Worm (Caenorhabditis elegans) whole organism, L2 larva: ENCODE results near the gene acr-2.

ENCODE experiments used
- C34F6.9 ChIP-seq: fragments of 150-350 bp; optimal IDR thresholded peaks from 2 replicates; lab custom pipeline; 2014; ENCODE audit warnings: missing biosample characterization, missing genetic modification characterization
- F13H6.1 ChIP-seq: sonication (generic microtip); optimal IDR thresholded peaks from 2 replicates; lab custom pipeline; 2016; ENCODE audit warnings: missing genetic modification characterization, missing compliant biosample characterization
- R02D3.7 ChIP-seq: fragments of 150-350 bp; optimal IDR thresholded peaks from 2 replicates; lab custom pipeline; 2014; ENCODE audit warnings: missing biosample characterization, missing genetic modification characterization
- Y55F3AM.14 ChIP-seq: fragments of 200-800 bp; sonication (Bioruptor generic); optimal IDR thresholded peaks from 2 replicates; lab custom pipeline; 2018; ENCODE audit warnings: mild to moderate bottlenecking, missing genetic modification characterization, missing compliant biosample characterization
- ZK546.5 ChIP-seq: sonication (generic microtip); optimal IDR thresholded peaks from 2 replicates; lab custom pipeline; 2017; ENCODE audit warnings: missing biosample characterization, missing genetic modification characterization
- alr-1 ChIP-seq: fragments of 150-350 bp; optimal IDR thresholded peaks from 2 replicates; lab custom pipeline; 2014; ENCODE audit warnings: missing biosample characterization, missing genetic modification characterization
- aly-2 ChIP-seq: fragments of 150-350 bp; optimal IDR thresholded peaks from 2 replicates; lab custom pipeline; 2014; ENCODE audit warnings: missing biosample characterization, missing genetic modification characterization
- ama-1 ChIP-seq: fragments of 150-350 bp; optimal IDR thresholded peaks from 2 replicates; lab custom pipeline; 2018; ENCODE audit warnings: inconsistent platforms
- blmp-1 ChIP-seq: sonication (generic microtip); optimal IDR thresholded peaks from 2 replicates; lab custom pipeline; 2017; ENCODE audit warnings: missing genetic modification characterization, mild to moderate bottlenecking, missing compliant biosample characterization, antibody characterized with exemption, moderate library complexity; ENCODE audit not compliant: insufficient read depth
- ceh-16 ChIP-seq: fragments of 150-350 bp; optimal IDR thresholded peaks from 2 replicates; lab custom pipeline; 2014; ENCODE audit warnings: missing biosample characterization, missing genetic modification characterization
- ceh-82 ChIP-seq: fragments of 150-350 bp; optimal IDR thresholded peaks from 2 replicates; lab custom pipeline; 2014; ENCODE audit warnings: missing biosample characterization, missing genetic modification characterization
- crh-2 ChIP-seq: sonication (generic microtip); optimal IDR thresholded peaks from 2 replicates; lab custom pipeline; 2017; ENCODE audit warnings: missing biosample characterization, missing genetic modification characterization
- dmd-4 ChIP-seq: sonication (generic microtip); optimal IDR thresholded peaks from 2 replicates; lab custom pipeline; 2017; ENCODE audit warnings: missing biosample characterization, missing genetic modification characterization
- egl-27 ChIP-seq: sonication (generic microtip); optimal IDR thresholded peaks from 3 replicates; lab custom pipeline; 2017; ENCODE audit warnings: missing biosample characterization, missing genetic modification reagents, missing genetic modification characterization
- elt-1 ChIP-seq: fragments of 150-350 bp; optimal IDR thresholded peaks from 2 replicates; lab custom pipeline; 2014; ENCODE audit warnings: missing biosample characterization, missing genetic modification characterization
- elt-3 ChIP-seq: sonication (generic microtip); optimal IDR thresholded peaks from 2 replicates; lab custom pipeline; 2017; ENCODE audit warnings: missing biosample characterization, missing genetic modification characterization
- fos-1 ChIP-seq: fragments of 150-350 bp; optimal IDR thresholded peaks from 2 replicates; lab custom pipeline; 2014; ENCODE audit warnings: missing biosample characterization, missing genetic modification characterization
- gmeb-1 ChIP-seq: fragments of 150-350 bp; optimal IDR thresholded peaks from 2 replicates; lab custom pipeline; 2014; ENCODE audit warnings: missing biosample characterization, missing genetic modification characterization
- lin-11 ChIP-seq: fragments of 150-350 bp; sonication (generic microtip); optimal IDR thresholded peaks from 2 replicates; lab custom pipeline; 2014; ENCODE audit warnings: missing biosample characterization, missing genetic modification characterization, inconsistent platforms, mixed read lengths
- lin-39 ChIP-seq: fragments of 150-350 bp; optimal IDR thresholded peaks from 2 replicates; lab custom pipeline; 2014; ENCODE audit warnings: missing biosample characterization, missing genetic modification reagents, missing genetic modification characterization
- lsy-2 ChIP-seq, 2 experiments: fragments of 150-350 bp in 1 of 2; sonication (generic microtip) in 1 of 2; optimal IDR thresholded peaks; 2 replicates each; lab custom pipeline; 2014 to 2017; ENCODE audit warnings: missing biosample characterization in 2 of 2, missing genetic modification characterization in 2 of 2
- mab-5 ChIP-seq: fragments of 150-350 bp; optimal IDR thresholded peaks from 2 replicates; lab custom pipeline; 2014; ENCODE audit warnings: missing biosample characterization, missing genetic modification characterization
- mdl-1 ChIP-seq, 2 experiments: fragments of 150-350 bp in 1 of 2; sonication (generic microtip) in 1 of 2; optimal IDR thresholded peaks; 2 replicates each; lab custom pipeline; 2017; ENCODE audit warnings: missing biosample characterization in 2 of 2, missing genetic modification characterization in 2 of 2
- nhr-10 ChIP-seq: sonication (generic microtip); optimal IDR thresholded peaks from 2 replicates; lab custom pipeline; 2017; ENCODE audit warnings: missing biosample characterization, missing genetic modification characterization
- nhr-11 ChIP-seq: fragments of 150-350 bp; optimal IDR thresholded peaks from 2 replicates; lab custom pipeline; 2014; ENCODE audit warnings: missing biosample characterization, missing genetic modification characterization
- nhr-12 ChIP-seq: fragments of 150-350 bp; optimal IDR thresholded peaks from 2 replicates; lab custom pipeline; 2014; ENCODE audit warnings: missing biosample characterization, missing genetic modification characterization
- nhr-129 ChIP-seq: fragments of 150-350 bp; optimal IDR thresholded peaks from 2 replicates; lab custom pipeline; 2014; ENCODE audit warnings: missing biosample characterization, missing genetic modification characterization
- nhr-21 ChIP-seq: fragments of 150-350 bp; optimal IDR thresholded peaks from 2 replicates; lab custom pipeline; 2014; ENCODE audit warnings: missing biosample characterization, missing genetic modification characterization
- nhr-23 ChIP-seq: fragments of 150-350 bp; optimal IDR thresholded peaks from 2 replicates; lab custom pipeline; 2014; ENCODE audit warnings: missing biosample characterization, missing genetic modification reagents, missing genetic modification characterization
- nhr-237 ChIP-seq: fragments of 150-350 bp; optimal IDR thresholded peaks from 2 replicates; lab custom pipeline; 2014; ENCODE audit warnings: missing biosample characterization, missing genetic modification characterization
- nhr-25 ChIP-seq: fragments of 150-350 bp; sonication (generic microtip); optimal IDR thresholded peaks from 3 replicates; lab custom pipeline; 2014; ENCODE audit warnings: missing biosample characterization, missing genetic modification characterization
- nhr-6 ChIP-seq: fragments of 150-350 bp; optimal IDR thresholded peaks from 2 replicates; lab custom pipeline; 2014; ENCODE audit warnings: missing biosample characterization, missing genetic modification characterization
- nhr-77 ChIP-seq: fragments of 150-350 bp; optimal IDR thresholded peaks from 2 replicates; lab custom pipeline; 2014; ENCODE audit warnings: missing biosample characterization, missing genetic modification characterization
- peb-1 ChIP-seq: fragments of 150-350 bp; optimal IDR thresholded peaks from 2 replicates; lab custom pipeline; 2014; ENCODE audit warnings: missing biosample characterization, missing genetic modification characterization
- sem-4 ChIP-seq: fragments of 150-350 bp; optimal IDR thresholded peaks from 2 replicates; lab custom pipeline; 2014; ENCODE audit warnings: missing biosample characterization, missing genetic modification reagents, missing genetic modification characterization
- skn-1 ChIP-seq: sonication (generic microtip); optimal IDR thresholded peaks from 2 replicates; lab custom pipeline; 2017; ENCODE audit warnings: missing biosample characterization, missing genetic modification characterization
- sma-3 ChIP-seq: sonication (generic microtip); optimal IDR thresholded peaks from 2 replicates; lab custom pipeline; 2016; ENCODE audit warnings: missing genetic modification reagents, missing genetic modification characterization, missing compliant biosample characterization
- sma-9 ChIP-seq, 2 experiments: fragments of 150-350 bp in 1 of 2; sonication (generic microtip) in 1 of 2; optimal IDR thresholded peaks; 2 replicates each; lab custom pipeline; 2014 to 2016; ENCODE audit warnings: missing genetic modification characterization in 2 of 2, mild to moderate bottlenecking in 1 of 2, missing biosample characterization in 1 of 2, missing compliant biosample characterization in 1 of 2, missing genetic modification reagents in 1 of 2, moderate library complexity in 1 of 2
- snpc-4 ChIP-seq: fragments of 150-350 bp; optimal IDR thresholded peaks from 2 replicates; lab custom pipeline; 2014; ENCODE audit warnings: missing biosample characterization, missing genetic modification characterization
- unc-39 ChIP-seq: fragments of 150-350 bp; optimal IDR thresholded peaks from 2 replicates; lab custom pipeline; 2014; ENCODE audit warnings: missing biosample characterization, missing genetic modification characterization
- unc-55 ChIP-seq: fragments of 150-350 bp; sonication (generic microtip); optimal IDR thresholded peaks from 3 replicates; lab custom pipeline; 2014; ENCODE audit warnings: missing biosample characterization, missing genetic modification reagents, missing genetic modification characterization
- unc-62 ChIP-seq: fragments of 150-350 bp; optimal IDR thresholded peaks from 2 replicates; lab custom pipeline; 2014; ENCODE audit warnings: missing biosample characterization, missing genetic modification reagents, missing genetic modification characterization
- zag-1 ChIP-seq: fragments of 150-350 bp; optimal IDR thresholded peaks from 2 replicates; lab custom pipeline; 2014; ENCODE audit warnings: missing biosample characterization, missing genetic modification characterization
- ztf-1 ChIP-seq: fragments of 200-800 bp; sonication (Bioruptor generic); conservative IDR thresholded peaks from 2 replicates; pipeline ENCODE4 v1.3.6; 2022; ENCODE audit warnings: missing genetic modification characterization, missing compliant biosample characterization

acr-2 gene

ce11 chrX:6663780-6664437 lies 38.4 kb upstream of the acr-2 start:
- no peak for TF ChIP-seq ZK546.5 (tag; lab: Kevin White, UChicago)
- TF ChIP-seq zag-1 (tag; lab: Kevin White, UChicago), result no peak
- no peak for TF ChIP-seq lsy-2 (tag; optimal IDR thresholded peaks at IDR 0.05; lab: Kevin White, UChicago)
- no peak for TF ChIP-seq dmd-4 (tag; lab: Kevin White, UChicago)
- no peak for TF ChIP-seq ceh-16 (tag; lab: Kevin White, UChicago)
- TF ChIP-seq F13H6.1, result no peak
- TF ChIP-seq alr-1 (tag; lab: Kevin White, UChicago), result no peak
- TF ChIP-seq ceh-82 (tag; lab: Kevin White, UChicago), result no peak
- no peak for TF ChIP-seq snpc-4 (tag; lab: Kevin White, UChicago)
- no peak for TF ChIP-seq lin-11 (tag; lab: Kevin White, UChicago)
- peak; percentile 31 for TF ChIP-seq sma-9 (GFP tag; optimal IDR thresholded peaks at IDR 0.05; lab: Kevin White, UChicago)
- TF ChIP-seq sma-9 (tag; optimal IDR thresholded peaks at IDR 0.05; lab: Kevin White, UChicago), result no peak
- no peak for TF ChIP-seq crh-2 (tag; lab: Kevin White, UChicago)
- no peak for TF ChIP-seq nhr-6 (tag; lab: Kevin White, UChicago)
- TF ChIP-seq nhr-21 (tag; lab: Kevin White, UChicago), result peak; percentile 73
- no peak for TF ChIP-seq unc-39
- TF ChIP-seq unc-55 (GFP tag; lab: Kevin White, UChicago), result no peak
- no peak for TF ChIP-seq elt-3 (tag; lab: Kevin White, UChicago)
- TF ChIP-seq sma-3 (GFP tag; lab: Kevin White, UChicago), result peak; percentile 22
- peak; percentile 54 for TF ChIP-seq egl-27 (tag; lab: Kevin White, UChicago)
- no peak for TF ChIP-seq nhr-77 (tag; lab: Kevin White, UChicago)
- TF ChIP-seq peb-1 (tag; lab: Kevin White, UChicago), result no peak
- TF ChIP-seq Y55F3AM.14 (GFP tag; lab: Kevin White, UChicago), result no peak
- TF ChIP-seq mdl-1 (tag; optimal IDR thresholded peaks at IDR 0.05; lab: Kevin White, UChicago), result no peak
- TF ChIP-seq mab-5 (tag; lab: Kevin White, UChicago), result no peak
- no peak for TF ChIP-seq ama-1 (lab: Kevin White, UChicago)
- no peak for TF ChIP-seq nhr-11 (tag; lab: Kevin White, UChicago)
- no peak for TF ChIP-seq nhr-23 (tag; lab: Kevin White, UChicago)
- no peak for TF ChIP-seq C34F6.9 (tag; lab: Kevin White, UChicago)
- TF ChIP-seq unc-62 (GFP tag; lab: Kevin White, UChicago), result no peak
- TF ChIP-seq lin-39 (tag; lab: Kevin White, UChicago), result no peak
- no peak for TF ChIP-seq skn-1 (tag; lab: Kevin White, UChicago)
- no peak for TF ChIP-seq nhr-129 (tag; lab: Kevin White, UChicago)
- no peak for TF ChIP-seq R02D3.7
- no peak for TF ChIP-seq fos-1 (tag; lab: Kevin White, UChicago)
- no peak for TF ChIP-seq aly-2 (tag; lab: Kevin White, UChicago)
- no peak for TF ChIP-seq nhr-237 (tag; lab: Kevin White, UChicago)
- no peak for TF ChIP-seq elt-1 (tag; lab: Kevin White, UChicago)
- TF ChIP-seq gmeb-1 (tag; lab: Kevin White, UChicago), result no peak
- TF ChIP-seq ztf-1 (GFP tag; lab: Robert Waterston, UW), result no peak
- no peak for TF ChIP-seq sem-4 (tag; lab: Kevin White, UChicago)
- no peak for TF ChIP-seq nhr-12 (tag; lab: Kevin White, UChicago)
- no peak for TF ChIP-seq blmp-1 (tag; lab: Kevin White, UChicago)
- TF ChIP-seq nhr-10 (tag; lab: Kevin White, UChicago), result no peak
- TF ChIP-seq nhr-25 (tag; lab: Kevin White, UChicago), result peak; percentile 56
